Worm (Caenorhabditis elegans) whole organism, young adult: ENCODE measurements around the gene C49F8.3.
A peak's percentile ranks its signal among the peaks of the same experiment; 100 is the strongest.

Source experiments
- B0019.2 ChIP-seq: fragments of 200-800 bp; sonication (Bioruptor generic); conservative IDR thresholded peaks from 2 replicates; pipeline ENCODE4 v1.3.6; 2022; ENCODE audit warnings: missing genetic modification reagents, missing genetic modification characterization, missing compliant biosample characterization
- C06A6.2 ChIP-seq: fragments of 200-800 bp; sonication (Bioruptor generic); conservative IDR thresholded peaks from 2 replicates; pipeline ENCODE4 v1.3.6; 2022; ENCODE audit warnings: missing genetic modification characterization, missing compliant biosample characterization
- K11D2.4 ChIP-seq: fragments of 200-800 bp; sonication (Bioruptor generic); IDR thresholded peaks from 2 replicates; pipeline ENCODE4 v1.3.6; 2022; ENCODE audit warnings: missing genetic modification reagents, missing genetic modification characterization, missing compliant biosample characterization
- K12H6.12 ChIP-seq: fragments of 200-800 bp; sonication (Bioruptor generic); optimal IDR thresholded peaks from 2 replicates; lab custom pipeline; 2018; ENCODE audit warnings: mild to moderate bottlenecking, missing genetic modification characterization, missing compliant biosample characterization
- T07F8.4 ChIP-seq: sonication (generic microtip); optimal IDR thresholded peaks from 2 replicates; lab custom pipeline; 2016; ENCODE audit warnings: mild to moderate bottlenecking, missing genetic modification characterization, moderate library complexity, missing compliant biosample characterization
- T26A5.8 ChIP-seq: sonication (generic microtip); optimal IDR thresholded peaks from 2 replicates; lab custom pipeline; 2016; ENCODE audit warnings: missing genetic modification characterization, missing compliant biosample characterization
- Y53F4B.3 ChIP-seq: fragments of 200-800 bp; sonication (Bioruptor generic); IDR thresholded peaks from 2 replicates; pipeline ENCODE4 v1.3.6; 2022; ENCODE audit warnings: missing genetic modification reagents, missing genetic modification characterization, missing compliant biosample characterization
- Y67H2A.10 ChIP-seq: fragments of 200-800 bp; sonication (Bioruptor generic); conservative IDR thresholded peaks from 2 replicates; pipeline ENCODE4 v1.3.6; 2022; ENCODE audit warnings: missing genetic modification reagents, missing genetic modification characterization, missing compliant biosample characterization
- Y79H2A.3 ChIP-seq: fragments of 200-800 bp; sonication (Bioruptor generic); conservative IDR thresholded peaks from 2 replicates; pipeline ENCODE4 v1.3.6; 2022; ENCODE audit warnings: missing genetic modification reagents, missing genetic modification characterization, missing compliant biosample characterization
- Y95B8A.8 ChIP-seq: fragments of 200-800 bp; sonication (Bioruptor generic); IDR thresholded peaks from 2 replicates; pipeline ENCODE4 v1.3.6; 2022; ENCODE audit warnings: missing genetic modification reagents, missing genetic modification characterization, missing compliant biosample characterization
- attf-3 ChIP-seq: fragments of 200-800 bp; sonication (Bioruptor generic); conservative IDR thresholded peaks from 2 replicates; pipeline ENCODE4 v1.3.6; 2022; ENCODE audit warnings: missing genetic modification reagents, missing genetic modification characterization, missing compliant biosample characterization
- attf-5 ChIP-seq: fragments of 200-800 bp; sonication (Bioruptor generic); optimal IDR thresholded peaks from 2 replicates; lab custom pipeline; 2018; ENCODE audit warnings: mild to moderate bottlenecking, missing genetic modification characterization, missing compliant biosample characterization
- bed-1 ChIP-seq: fragments of 200-800 bp; sonication (Bioruptor generic); IDR thresholded peaks from 2 replicates; pipeline ENCODE4 v1.3.6; 2022; ENCODE audit warnings: missing genetic modification reagents, missing genetic modification characterization, missing compliant biosample characterization
- bed-2 ChIP-seq: fragments of 200-800 bp; sonication (Bioruptor generic); IDR thresholded peaks from 2 replicates; pipeline ENCODE4 v1.3.6; 2022; ENCODE audit warnings: missing genetic modification reagents, missing genetic modification characterization, missing compliant biosample characterization
- cebp-2 ChIP-seq: fragments of 200-800 bp; sonication (Bioruptor generic); IDR thresholded peaks from 2 replicates; pipeline ENCODE4 v1.3.6; 2022; ENCODE audit warnings: missing genetic modification characterization, missing compliant biosample characterization
- ceh-27 ChIP-seq: fragments of 200-800 bp; sonication (Bioruptor generic); optimal IDR thresholded peaks from 2 replicates; lab custom pipeline; 2018; ENCODE audit warnings: mild to moderate bottlenecking, missing genetic modification characterization, moderate library complexity, missing compliant biosample characterization
- ceh-40 ChIP-seq: fragments of 200-800 bp; sonication (Bioruptor generic); IDR thresholded peaks from 2 replicates; pipeline ENCODE4 v1.3.6; 2022; ENCODE audit warnings: missing genetic modification characterization, missing compliant biosample characterization
- chd-7 ChIP-seq: sonication (generic microtip); optimal IDR thresholded peaks from 2 replicates; lab custom pipeline; 2016; ENCODE audit warnings: mild to moderate bottlenecking, missing genetic modification characterization, moderate library complexity, missing compliant biosample characterization
- die-1 ChIP-seq: sonication (generic microtip); optimal IDR thresholded peaks from 2 replicates; lab custom pipeline; 2016; ENCODE audit warnings: missing genotype, mild to moderate bottlenecking, missing genetic modification characterization, missing compliant biosample characterization
- egl-18 ChIP-seq: fragments of 200-800 bp; sonication (Bioruptor generic); IDR thresholded peaks from 2 replicates; pipeline ENCODE4 v1.3.6; 2022; ENCODE audit warnings: missing genetic modification reagents, missing genetic modification characterization, missing compliant biosample characterization
- ekl-4 ChIP-seq: fragments of 200-800 bp; sonication (Bioruptor generic); IDR thresholded peaks from 2 replicates; pipeline ENCODE4 v1.3.6; 2022; ENCODE audit warnings: missing genetic modification reagents, missing genetic modification characterization, missing compliant biosample characterization
- ets-4 ChIP-seq: fragments of 200-800 bp; sonication (Bioruptor generic); optimal IDR thresholded peaks from 2 replicates; lab custom pipeline; 2018; ENCODE audit warnings: mild to moderate bottlenecking, missing genetic modification characterization, missing compliant biosample characterization
- fkh-3 ChIP-seq: sonication (generic microtip); optimal IDR thresholded peaks from 2 replicates; lab custom pipeline; 2016; ENCODE audit warnings: mild to moderate bottlenecking, missing genetic modification characterization, missing compliant biosample characterization
- gei-17 ChIP-seq: fragments of 200-800 bp; sonication (Bioruptor generic); optimal IDR thresholded peaks from 2 replicates; lab custom pipeline; 2018; ENCODE audit warnings: mild to moderate bottlenecking, missing genetic modification characterization, missing compliant biosample characterization
- hlh-12 ChIP-seq: sonication (generic microtip); optimal IDR thresholded peaks from 2 replicates; lab custom pipeline; 2016; ENCODE audit warnings: missing genetic modification characterization, missing compliant biosample characterization
- hlh-26 ChIP-seq: fragments of 200-800 bp; sonication (Bioruptor generic); conservative IDR thresholded peaks from 2 replicates; pipeline ENCODE4 v1.3.6; 2022; ENCODE audit warnings: missing genetic modification reagents, missing genetic modification characterization, missing compliant biosample characterization
- hsf-1 ChIP-seq: fragments of 200-800 bp; sonication (Bioruptor generic); IDR thresholded peaks from 2 replicates; pipeline ENCODE4 v1.3.6; 2022; ENCODE audit warnings: missing genetic modification reagents, missing genetic modification characterization, missing compliant biosample characterization
- lag-1 ChIP-seq: fragments of 200-800 bp; sonication (Bioruptor generic); IDR thresholded peaks from 2 replicates; pipeline ENCODE4 v1.3.6; 2022; ENCODE audit warnings: missing genetic modification reagents, missing genetic modification characterization, missing compliant biosample characterization
- lin-54 ChIP-seq: fragments of 200-800 bp; sonication (Bioruptor generic); optimal IDR thresholded peaks from 2 replicates; lab custom pipeline; 2018; ENCODE audit warnings: mild to moderate bottlenecking, missing genetic modification characterization, missing compliant biosample characterization
- lsy-27 ChIP-seq: sonication (generic microtip); optimal IDR thresholded peaks from 2 replicates; lab custom pipeline; 2017; ENCODE audit warnings: missing genetic modification characterization, mild to moderate bottlenecking, missing compliant biosample characterization, antibody characterized with exemption, missing genotype, borderline replicate concordance; ENCODE audit not compliant: insufficient read depth
- madf-6 ChIP-seq: fragments of 200-800 bp; sonication (Bioruptor generic); IDR thresholded peaks from 2 replicates; pipeline ENCODE4 v1.3.6; 2022; ENCODE audit warnings: missing genetic modification reagents, missing genetic modification characterization, missing compliant biosample characterization
- nfya-1 ChIP-seq: sonication (generic microtip); optimal IDR thresholded peaks from 2 replicates; lab custom pipeline; 2017; ENCODE audit warnings: antibody characterized with exemption, missing compliant biosample characterization, missing genetic modification characterization, borderline replicate concordance; ENCODE audit not compliant: insufficient read depth
- nfya-2 ChIP-seq: fragments of 200-800 bp; sonication (Bioruptor generic); IDR thresholded peaks from 2 replicates; pipeline ENCODE4 v1.3.6; 2022; ENCODE audit warnings: missing genetic modification reagents, missing genetic modification characterization, missing compliant biosample characterization
- nfyb-1 ChIP-seq: fragments of 200-800 bp; sonication (Bioruptor generic); IDR thresholded peaks from 2 replicates; pipeline ENCODE4 v1.3.6; 2022; ENCODE audit warnings: missing genetic modification reagents, missing genetic modification characterization, missing compliant biosample characterization
- pbrm-1 ChIP-seq: fragments of 200-800 bp; sonication (Bioruptor generic); IDR thresholded peaks from 2 replicates; pipeline ENCODE4 v1.3.6; 2022; ENCODE audit warnings: missing genetic modification reagents, missing genetic modification characterization, missing compliant biosample characterization
- rcor-1 ChIP-seq: fragments of 200-800 bp; sonication (Bioruptor generic); IDR thresholded peaks from 2 replicates; pipeline ENCODE4 v1.3.6; 2022; ENCODE audit warnings: missing genetic modification reagents, missing genetic modification characterization, missing compliant biosample characterization
- snpc-1.3 ChIP-seq: sonication (generic microtip); optimal IDR thresholded peaks from 2 replicates; lab custom pipeline; 2017; ENCODE audit warnings: missing genetic modification characterization, mild to moderate bottlenecking, missing compliant biosample characterization, antibody characterized with exemption, moderate library complexity, missing genotype, missing genetic modification reagents; ENCODE audit not compliant: insufficient read depth
- somi-1 ChIP-seq: fragments of 200-800 bp; sonication (Bioruptor generic); optimal IDR thresholded peaks from 2 replicates; lab custom pipeline; 2018; ENCODE audit warnings: mild to moderate bottlenecking, missing genetic modification characterization, missing compliant biosample characterization
- tbp1 ChIP-seq: fragments of 200-800 bp; sonication (Bioruptor generic); optimal IDR thresholded peaks from 2 replicates; lab custom pipeline; 2018; ENCODE audit warnings: mild to moderate bottlenecking, missing genetic modification characterization, missing compliant biosample characterization
- tlf-1 ChIP-seq: fragments of 200-800 bp; sonication (Bioruptor generic); optimal IDR thresholded peaks from 2 replicates; lab custom pipeline; 2018; ENCODE audit warnings: mild to moderate bottlenecking, missing genetic modification characterization, missing compliant biosample characterization
- zim-3 ChIP-seq: sonication (generic microtip); optimal IDR thresholded peaks from 2 replicates; lab custom pipeline; 2017; ENCODE audit warnings: mild to moderate bottlenecking, missing genetic modification characterization, moderate library complexity, missing compliant biosample characterization
- ztf-18 ChIP-seq: sonication (generic microtip); optimal IDR thresholded peaks from 2 replicates; lab custom pipeline; 2016; ENCODE audit warnings: missing genotype, mild to moderate bottlenecking, missing genetic modification characterization, missing compliant biosample characterization
- ztf-26 ChIP-seq: sonication (generic microtip); optimal IDR thresholded peaks from 2 replicates; lab custom pipeline; 2017; ENCODE audit warnings: missing genetic modification characterization, missing compliant biosample characterization

Gene C49F8.3

ce11 chrX:13396550-13397023, 9.2 kb upstream of the C49F8.3 start, which contains the start of gene F02C12.3 (continued):
- no peak for TF ChIP-seq Y95B8A.8 (GFP tag; lab: Robert Waterston, UW)
- no peak for TF ChIP-seq hsf-1 (GFP tag; lab: Robert Waterston, UW)
- no peak for TF ChIP-seq zim-3 (tag; lab: Kevin White, UChicago)
- TF ChIP-seq K12H6.12 (tag; lab: Kevin White, UChicago), result no peak
- TF ChIP-seq attf-5 (GFP tag; lab: Kevin White, UChicago), result no peak
- TF ChIP-seq attf-3 (GFP tag; lab: Robert Waterston, UW), result peak; percentile 99
- no peak for TF ChIP-seq ekl-4 (GFP tag; lab: Robert Waterston, UW)
- TF ChIP-seq Y79H2A.3 (GFP tag; lab: Robert Waterston, UW), result no peak
- TF ChIP-seq egl-18 (GFP tag; lab: Robert Waterston, UW), result no peak
- TF ChIP-seq rcor-1 (GFP tag; lab: Robert Waterston, UW), result 0 out of 2 replicates have a peak, but pooled peaks have one; percentile 6
- no peak for TF ChIP-seq madf-6 (GFP tag; lab: Robert Waterston, UW)
- TF ChIP-seq ceh-27 (GFP tag; lab: Kevin White, UChicago), result no peak

- TF ChIP-seq madf-6 (GFP tag; lab: Robert Waterston, UW), result no peak
- no peak for TF ChIP-seq tlf-1 (GFP tag; lab: Kevin White, UChicago)
- no peak for TF ChIP-seq lag-1
- no peak for TF ChIP-seq hlh-26 (GFP tag; lab: Robert Waterston, UW)
- TF ChIP-seq bed-1 (GFP tag; lab: Robert Waterston, UW), result no peak
- TF ChIP-seq T26A5.8 (tag; lab: Kevin White, UChicago), result no peak
- TF ChIP-seq gei-17 (GFP tag; lab: Kevin White, UChicago), result no peak
- no peak for TF ChIP-seq ets-4 (GFP tag; lab: Kevin White, UChicago)
- no peak for TF ChIP-seq chd-7 (tag; lab: Kevin White, UChicago)
- TF ChIP-seq ztf-18 (tag; lab: Kevin White, UChicago), result no peak
- no peak for TF ChIP-seq cebp-2
- no peak for TF ChIP-seq T07F8.4
- TF ChIP-seq ceh-27 (GFP tag; lab: Kevin White, UChicago), result no peak
- TF ChIP-seq lsy-27, result no peak
- no peak for TF ChIP-seq nfya-2 (GFP tag; lab: Robert Waterston, UW)
- no peak for TF ChIP-seq zim-3 (tag; lab: Kevin White, UChicago)
- no peak for TF ChIP-seq lin-54 (GFP tag; lab: Kevin White, UChicago)
- no peak for TF ChIP-seq attf-3 (GFP tag; lab: Robert Waterston, UW)
Measured at ce11 chrX:13394971-13395370, 7.6 kb upstream of the C49F8.3 start, which contains the start of gene irld-2. Gene irld-2 (minus strand): TSS chrX:13395071.

- TF ChIP-seq nfyb-1 (no peak), ztf-26 (no peak), attf-3 (GFP tag; lab: Robert Waterston, UW) (no peak), bed-2 (GFP tag; lab: Robert Waterston, UW) (no peak), tbp1 (GFP tag; lab: Kevin White, UChicago) (no peak), Y53F4B.3 (GFP tag; lab: Robert Waterston, UW) (no peak), lsy-27 (no peak), Y67H2A.10 (GFP tag; lab: Robert Waterston, UW) (no peak), fkh-3 (no peak), ceh-40 (GFP tag; lab: Robert Waterston, UW) (no peak), K11D2.4 (no peak), hlh-12 (tag; lab: Kevin White, UChicago) (no peak), ets-4 (GFP tag; lab: Kevin White, UChicago) (no peak), C06A6.2 (GFP tag; lab: Robert Waterston, UW) (no peak), die-1 (tag; lab: Kevin White, UChicago) (no peak), snpc-1.3 (tag; lab: Kevin White, UChicago) (no peak), pbrm-1 (no peak), nfya-1 (tag; lab: Kevin White, UChicago) (no peak), B0019.2 (GFP tag; lab: Robert Waterston, UW) (no peak), somi-1 (GFP tag; lab: Kevin White, UChicago) (no peak)
Measured at ce11 chrX:13388829-13389228, 1.5 kb upstream of the C49F8.3 start.
